Worm (Caenorhabditis elegans): ENCODE data around the gene fbxa-135.

DNA sequence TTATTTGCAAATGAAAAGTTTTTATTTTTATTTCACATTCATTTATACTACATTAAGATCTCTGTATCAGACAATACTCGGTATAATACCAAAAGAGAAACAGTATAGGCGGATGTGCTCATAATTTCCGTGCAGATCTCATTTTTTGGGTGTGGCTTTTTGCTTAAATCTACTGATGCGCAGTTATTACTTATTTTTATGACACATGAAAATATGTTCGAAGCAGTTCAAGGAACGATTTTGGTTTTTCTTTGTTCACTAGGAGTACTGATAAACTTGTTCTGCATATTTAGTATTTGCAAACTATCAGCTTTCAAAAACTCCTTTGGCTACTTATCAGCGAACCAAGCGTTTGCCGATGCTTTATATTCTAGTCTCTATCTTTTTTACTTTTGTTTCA is 49.7 kb upstream of the fbxa-135 start, which contains the start of gene srx-58:
- TF ChIP-seq mab-5 (tag; optimal IDR thresholded peaks at IDR 0.05) (no peak), nhr-12 (tag; optimal IDR thresholded peaks at IDR 0.05) (no peak), nhr-237 (tag; optimal IDR thresholded peaks at IDR 0.05) (no peak), flh-1 (GFP tag; optimal IDR thresholded peaks at IDR 0.05) (no peak), nhr-76 (tag; optimal IDR thresholded peaks at IDR 0.05) (no peak), mep-1 (tag; optimal IDR thresholded peaks at IDR 0.05) (no peak), lsy-2 (tag; optimal IDR thresholded peaks at IDR 0.05) (no peak), unc-120 (tag; optimal IDR thresholded peaks at IDR 0.05; ENCODE audit: poor library complexity, severe bottlenecking) (no peak), elt-3 (tag; optimal IDR thresholded peaks at IDR 0.05) (no peak), unc-62 (GFP tag; optimal IDR thresholded peaks at IDR 0.05) (no peak), elt-1 (tag; optimal IDR thresholded peaks at IDR 0.05; ENCODE audit: borderline replicate concordance, insufficient read depth) (no peak), ces-1 (GFP tag; optimal IDR thresholded peaks at IDR 0.05) (no peak)

All from whole organism, mixed stage, embryonic.